Fruit fly (Drosophila melanogaster): ENCODE data around the gene CG13251.

The CG13251 gene

DNA sequence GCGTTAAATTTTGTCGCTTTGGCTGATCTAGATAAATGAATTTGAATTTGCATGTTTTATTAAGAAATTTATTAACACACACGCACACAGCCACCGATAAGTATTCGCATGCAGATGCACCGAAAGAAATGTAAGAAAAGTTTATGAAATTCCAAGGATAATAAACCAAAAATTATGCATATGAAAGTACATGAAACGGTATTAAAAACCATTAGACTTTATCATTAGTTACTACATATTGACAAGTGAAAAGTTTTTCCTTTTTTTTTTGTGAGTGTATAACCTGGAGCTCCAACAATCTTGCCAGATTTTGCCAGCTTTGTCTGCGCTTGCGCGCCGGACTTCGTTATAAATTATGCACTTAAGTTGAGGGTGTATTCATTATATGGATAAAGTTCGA lies 12.0 kb downstream of the CG13251 start (continued):
- TF ChIP-seq CG2199 (GFP tag; IDR thresholded peaks at IDR 0.05) = no peak
- TF ChIP-seq lov (optimal IDR thresholded peaks at IDR 0.05) = no peak
- no peak for TF ChIP-seq lov (GFP tag; IDR thresholded peaks at IDR 0.05)
- TF ChIP-seq CG4730 (GFP tag; IDR thresholded peaks at IDR 0.05) = no peak
- no peak for TF ChIP-seq CG7745 (tag; optimal IDR thresholded peaks at IDR 0.05)
- peak; percentile 10 for TF ChIP-seq Ets65A (GFP tag)
- no peak for TF ChIP-seq pros (GFP tag; optimal IDR thresholded peaks at IDR 0.05)
- TF ChIP-seq CG12942 (GFP tag; optimal IDR thresholded peaks at IDR 0.05) = no peak
- no peak for TF ChIP-seq Rfx (GFP tag; IDR thresholded peaks at IDR 0.05)
- no peak for TF ChIP-seq CG12236 (GFP tag; optimal IDR thresholded peaks at IDR 0.05)
- TF ChIP-seq lbe (GFP tag; optimal IDR thresholded peaks at IDR 0.05) = peak; percentile 40
- no peak for TF ChIP-seq fd3F (GFP tag; optimal IDR thresholded peaks at IDR 0.05)
- no peak for TF ChIP-seq esg (GFP tag; conservative IDR thresholded peaks at IDR 0.05)
- no peak for TF ChIP-seq prd (optimal IDR thresholded peaks at IDR 0.05)
- peak; percentile 55; the same call in 2 of the 3 replicates for TF ChIP-seq prd (GFP tag; IDR thresholded peaks at IDR 0.05)
- no peak for TF ChIP-seq CG12659 (GFP tag; optimal IDR thresholded peaks at IDR 0.05)
- no peak for TF ChIP-seq sob (GFP tag; IDR thresholded peaks at IDR 0.05)
- TF ChIP-seq CG13894 (tag; optimal IDR thresholded peaks at IDR 0.05) = no peak

DNA sequence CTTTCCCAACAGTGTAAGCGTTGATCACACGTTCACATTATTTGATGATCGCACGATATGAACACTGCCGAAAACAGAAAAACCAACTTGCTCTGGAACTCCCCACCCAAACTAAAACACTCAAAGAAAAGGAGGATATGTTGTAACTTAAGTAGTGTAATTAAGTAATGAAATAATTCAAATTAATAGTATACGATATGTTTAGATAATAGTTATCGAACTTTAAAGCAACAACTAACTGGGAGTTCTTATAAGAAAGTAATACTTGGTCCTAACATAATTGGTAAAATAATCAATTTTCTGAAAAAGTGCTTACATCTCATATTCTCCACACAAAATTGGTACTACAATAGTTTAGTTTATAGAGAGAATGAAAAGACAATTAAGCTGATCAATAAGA lies 20.1 kb downstream of the CG13251 start:
- no peak for TF ChIP-seq CG10565 (GFP tag; optimal IDR thresholded peaks at IDR 0.05)
- no peak for TF ChIP-seq MTF-1 (GFP tag; optimal IDR thresholded peaks at IDR 0.05; ENCODE audit: borderline replicate concordance)
- no peak for TF ChIP-seq CG42726 (GFP tag; IDR thresholded peaks at IDR 0.05; ENCODE audit: partially characterized antibody)
- no peak for TF ChIP-seq chinmo (GFP tag; IDR thresholded peaks at IDR 0.05; ENCODE audit: partially characterized antibody)
- no peak for TF ChIP-seq CG17186 (GFP tag; optimal IDR thresholded peaks at IDR 0.05)
- TF ChIP-seq CG10366 (GFP tag; IDR thresholded peaks at IDR 0.05) = no peak
- TF ChIP-seq cato (GFP tag; optimal IDR thresholded peaks at IDR 0.05; ENCODE audit: borderline replicate concordance) = no peak
- TF ChIP-seq slbo (GFP tag; IDR thresholded peaks at IDR 0.05) = no peak
- TF ChIP-seq CG2116 (GFP tag; optimal IDR thresholded peaks at IDR 0.05) = no peak
- no peak for TF ChIP-seq da (GFP tag; optimal IDR thresholded peaks at IDR 0.05)
- no peak for TF ChIP-seq CG6683 (GFP tag; optimal IDR thresholded peaks at IDR 0.05)
- TF ChIP-seq CG13624 (GFP tag; optimal IDR thresholded peaks at IDR 0.05) = no peak

DNA sequence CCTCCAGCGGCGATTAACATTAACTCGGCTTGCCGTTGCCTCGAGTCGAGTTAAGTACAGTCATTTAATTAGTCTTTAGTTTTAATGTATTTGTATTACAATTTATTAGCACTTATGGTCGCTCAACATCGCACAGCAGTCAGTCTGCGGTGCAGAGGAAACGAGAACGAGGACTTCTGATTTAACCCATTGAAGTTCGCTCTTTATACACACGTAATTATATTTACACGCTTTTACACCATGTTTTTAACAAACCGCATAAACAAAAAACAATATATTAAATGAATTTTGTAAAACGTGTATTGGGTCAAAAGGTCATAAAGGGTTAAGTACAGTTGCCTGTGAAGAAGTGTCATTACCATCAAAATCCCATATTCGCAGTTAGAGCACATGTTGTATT lies 24.2 kb downstream of the CG13251 start:
- TF ChIP-seq ap (GFP tag; IDR thresholded peaks at IDR 0.05) (no peak), sens (GFP tag) (peak; percentile 5)

DNA sequence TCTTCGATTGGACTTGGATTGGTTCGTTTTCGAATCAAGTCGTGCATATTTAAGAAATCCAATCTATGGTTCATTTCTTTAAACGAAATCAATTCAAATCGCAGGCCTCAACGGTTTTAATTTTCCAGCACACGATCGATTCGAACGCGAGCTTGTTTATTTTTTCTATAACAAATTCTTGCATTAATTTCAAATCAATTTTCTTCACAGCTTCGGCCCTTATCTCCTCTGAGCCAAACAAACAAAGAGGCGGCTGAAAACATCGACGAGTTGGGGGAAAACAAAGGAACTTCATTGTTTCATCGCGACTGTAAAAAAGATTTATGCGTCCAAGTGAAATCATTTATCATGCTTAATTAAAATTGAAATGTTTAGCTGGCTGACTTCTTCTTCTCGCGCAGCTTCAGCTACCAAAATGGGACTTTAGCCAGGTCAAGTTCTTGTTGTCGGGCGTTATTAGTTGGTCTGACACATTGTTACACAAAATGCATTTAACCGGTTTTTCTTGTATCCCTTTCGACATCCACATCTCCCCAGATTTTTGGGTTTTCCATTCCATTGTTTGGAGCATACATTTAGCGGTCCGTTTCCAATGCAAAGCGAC lies 25.0 kb downstream of the CG13251 start:
- TF ChIP-seq Awh (GFP tag; IDR thresholded peaks at IDR 0.05) (peak; percentile 20; the same call in 1 of the 2 replicates), vvl (GFP tag; IDR thresholded peaks at IDR 0.05) (peak; percentile 45; the same call in 1 of the 2 replicates), chinmo (GFP tag; IDR thresholded peaks at IDR 0.05; ENCODE audit: partially characterized antibody) (no peak), caup (GFP tag; optimal IDR thresholded peaks at IDR 0.05; ENCODE audit: severe bottlenecking) (no peak), abd-A (tag; optimal IDR thresholded peaks at IDR 0.05) (peak; percentile 66), kni (GFP tag; optimal IDR thresholded peaks at IDR 0.05) (peak; percentile 59), sd (tag; optimal IDR thresholded peaks at IDR 0.05) (peak; percentile 91)
